Worm (Caenorhabditis elegans) whole organism, L3 larva: Measurements from ENCODE around the gene C11H1.5.

Source experiments
- ceh-9 ChIP-seq: sonication (generic microtip); optimal IDR thresholded peaks from 2 replicates; lab custom pipeline; 2018; ENCODE audit warnings: missing biosample characterization, missing genetic modification characterization
- fkh-10 ChIP-seq: sonication (generic microtip); optimal IDR thresholded peaks from 2 replicates; lab custom pipeline; 2017; ENCODE audit warnings: missing biosample characterization, missing genetic modification reagents, missing genetic modification characterization
- ztf-11 ChIP-seq: fragments of 150-350 bp; optimal IDR thresholded peaks from 2 replicates; lab custom pipeline; 2014; ENCODE audit warnings: missing biosample characterization, missing genetic modification characterization
- ztf-4 ChIP-seq: fragments of 150-350 bp; optimal IDR thresholded peaks from 2 replicates; lab custom pipeline; 2014; ENCODE audit warnings: missing biosample characterization, missing genetic modification characterization

- no peak for TF ChIP-seq ztf-11 (tag; lab: Kevin White, UChicago)
- no peak for TF ChIP-seq ceh-9 (tag; lab: Kevin White, UChicago)
- TF ChIP-seq fkh-10, result no peak
- no peak for TF ChIP-seq ztf-4 (tag; lab: Kevin White, UChicago)
Measured at ce11 chrX:14326578-14326977, 23.6 kb upstream of the C11H1.5 start.
